Worm (Caenorhabditis elegans) whole organism, mixed stage, embryonic: ENCODE measurements around the gene F53B2.5.
"Not testable (repeated sequence)": the region's sequence is repeated elsewhere in the genome, so short reads cannot be mapped to it uniquely, and the experiment has no call there.

ENCODE experiments used
- ces-1 ChIP-seq: fragments of 150-350 bp; optimal IDR thresholded peaks from 2 replicates; lab custom pipeline; 2014; ENCODE audit warnings: missing biosample characterization, missing genetic modification reagents, missing genetic modification characterization
- cnd-1 ChIP-seq: fragments of 200-800 bp; sonication (Bioruptor generic); optimal IDR thresholded peaks from 2 replicates; lab custom pipeline; 2018; ENCODE audit warnings: mild to moderate bottlenecking, missing genetic modification characterization, missing compliant biosample characterization
- elt-1 ChIP-seq: sonication (generic microtip); optimal IDR thresholded peaks from 2 replicates; lab custom pipeline; 2017; ENCODE audit warnings: missing genetic modification characterization, mild to moderate bottlenecking, missing compliant biosample characterization, antibody characterized with exemption, moderate library complexity, borderline replicate concordance; ENCODE audit not compliant: insufficient read depth
- lin-13 ChIP-seq: fragments of 150-350 bp; optimal IDR thresholded peaks from 2 replicates; lab custom pipeline; 2014; ENCODE audit warnings: missing biosample characterization, missing genetic modification characterization
- mep-1 ChIP-seq: fragments of 150-350 bp; optimal IDR thresholded peaks from 2 replicates; lab custom pipeline; 2017; ENCODE audit warnings: missing biosample characterization, missing genetic modification reagents, missing genetic modification characterization, inconsistent platforms
- nhr-12 ChIP-seq: fragments of 150-350 bp; optimal IDR thresholded peaks from 2 replicates; lab custom pipeline; 2014; ENCODE audit warnings: missing biosample characterization, missing genetic modification characterization
- nhr-2 ChIP-seq: fragments of 150-350 bp; optimal IDR thresholded peaks from 2 replicates; lab custom pipeline; 2014; ENCODE audit warnings: missing biosample characterization, missing genetic modification characterization
- nhr-237 ChIP-seq: fragments of 150-350 bp; optimal IDR thresholded peaks from 2 replicates; lab custom pipeline; 2014; ENCODE audit warnings: missing biosample characterization, missing genetic modification characterization

ce11 chrIV:12484479-12484878 lies 46.5 kb downstream of the F53B2.5 start, which contains the start of gene T04A11.4:
- not testable (repeated sequence) for TF ChIP-seq mep-1 (tag; lab: Kevin White, UChicago); ces-1 (GFP tag; lab: Kevin White, UChicago); nhr-2 (tag; lab: Kevin White, UChicago); lin-13 (tag; lab: Kevin White, UChicago); cnd-1 (tag; lab: Kevin White, UChicago); nhr-237; nhr-12; elt-1 (tag; lab: Kevin White, UChicago)
